Fruit fly (Drosophila melanogaster): ENCODE measurements around the gene CatB.

The CatB gene

dm6 chr2L:8683261-8684042, 21.9 kb upstream of the CatB start:
- TF ChIP-seq pad (GFP tag; optimal IDR thresholded peaks at IDR 0.05) (no peak), Mnt (GFP tag; optimal IDR thresholded peaks at IDR 0.05) (no peak), bab1 (GFP tag; optimal IDR thresholded peaks at IDR 0.05) (no peak), CG5204 (GFP tag; optimal IDR thresholded peaks at IDR 0.05) (no peak), CG1620 (GFP tag; optimal IDR thresholded peaks at IDR 0.05) (no peak), toe (GFP tag; optimal IDR thresholded peaks at IDR 0.05) (no peak), CG12768 (GFP tag; optimal IDR thresholded peaks at IDR 0.05) (no peak), cnc (optimal IDR thresholded peaks at IDR 0.05) (no peak), CG14711 (tag; optimal IDR thresholded peaks at IDR 0.05) (no peak), Clk (GFP tag; optimal IDR thresholded peaks at IDR 0.05) (no peak), Hr96 (GFP tag; optimal IDR thresholded peaks at IDR 0.05) (no peak), tj (GFP tag; optimal IDR thresholded peaks at IDR 0.05) (no peak), Crg-1 (GFP tag; optimal IDR thresholded peaks at IDR 0.05) (no peak), ovo (GFP tag; optimal IDR thresholded peaks at IDR 0.05) (no peak), kay (GFP tag; ENCODE audit: borderline replicate concordance) (no peak), cic (GFP tag; optimal IDR thresholded peaks at IDR 0.05) (no peak), CG7045 (GFP tag; optimal IDR thresholded peaks at IDR 0.05) (no peak), CG33017 (tag; optimal IDR thresholded peaks at IDR 0.05) (no peak), CG11617 (GFP tag; optimal IDR thresholded peaks at IDR 0.05) (no peak), CG7101 (tag; optimal IDR thresholded peaks at IDR 0.05) (no peak)

- TF ChIP-seq CG14711 (tag; optimal IDR thresholded peaks at IDR 0.05), result no peak
- TF ChIP-seq CG5204 (GFP tag; optimal IDR thresholded peaks at IDR 0.05), result no peak
- no peak for TF ChIP-seq Clk (GFP tag; optimal IDR thresholded peaks at IDR 0.05)
- no peak for TF ChIP-seq cnc (optimal IDR thresholded peaks at IDR 0.05)
- TF ChIP-seq Mnt (GFP tag; optimal IDR thresholded peaks at IDR 0.05), result no peak
- TF ChIP-seq ovo (GFP tag; optimal IDR thresholded peaks at IDR 0.05), result no peak
- no peak for TF ChIP-seq CG12768 (GFP tag; optimal IDR thresholded peaks at IDR 0.05)
- TF ChIP-seq toe (GFP tag; optimal IDR thresholded peaks at IDR 0.05), result no peak
Measured at dm6 chr2L:8684276-8684675, 21.1 kb upstream of the CatB start, which contains the start of gene CG9289. CG9289 (minus strand) TSS chr2L:8684376.

dm6 chr2L:8685668-8686306, 19.6 kb upstream of the CatB start, which contains the start of the genes PrBP and Trs23:
PrBP (minus strand) TSS chr2L:8685955.
Trs23 (plus strand) TSS chr2L:8686231.
- TF ChIP-seq kay (GFP tag; ENCODE audit: borderline replicate concordance) (peak; percentile 68), ovo (GFP tag; optimal IDR thresholded peaks at IDR 0.05) (no peak)

dm6 chr2L:8689853-8690252, 15.5 kb upstream of the CatB start:
- no peak for TF ChIP-seq CG11617 (GFP tag; optimal IDR thresholded peaks at IDR 0.05)

dm6 chr2L:8690382-8690781, 15.0 kb upstream of the CatB start:
- TF ChIP-seq ovo (GFP tag; optimal IDR thresholded peaks at IDR 0.05), result no peak
- no peak for TF ChIP-seq CG7045 (GFP tag; optimal IDR thresholded peaks at IDR 0.05)
- no peak for TF ChIP-seq CG14711 (tag; optimal IDR thresholded peaks at IDR 0.05)
- TF ChIP-seq Mnt (GFP tag; optimal IDR thresholded peaks at IDR 0.05), result no peak
- no peak for TF ChIP-seq Crg-1 (GFP tag; optimal IDR thresholded peaks at IDR 0.05)
- no peak for TF ChIP-seq tj (GFP tag; optimal IDR thresholded peaks at IDR 0.05)

- TF ChIP-seq tj (GFP tag; optimal IDR thresholded peaks at IDR 0.05), result no peak
- TF ChIP-seq Hr96 (GFP tag; optimal IDR thresholded peaks at IDR 0.05), result no peak
- TF ChIP-seq Mnt (GFP tag; optimal IDR thresholded peaks at IDR 0.05), result no peak
- no peak for TF ChIP-seq CG7101 (tag; optimal IDR thresholded peaks at IDR 0.05)
- peak in 1 of 2 experiments; percentile 33 for TF ChIP-seq cnc (optimal IDR thresholded peaks at IDR 0.05)
- no peak for TF ChIP-seq CG7045 (GFP tag; optimal IDR thresholded peaks at IDR 0.05)
- peak; percentile 45 for TF ChIP-seq cic (GFP tag; optimal IDR thresholded peaks at IDR 0.05)
Measured at dm6 chr2L:8690913-8691291, 14.5 kb upstream of the CatB start.

- TF ChIP-seq kay (GFP tag; ENCODE audit: borderline replicate concordance) (peak; percentile 98), cic (GFP tag; optimal IDR thresholded peaks at IDR 0.05) (no peak), ovo (GFP tag; optimal IDR thresholded peaks at IDR 0.05) (peak; percentile 45), tj (GFP tag; optimal IDR thresholded peaks at IDR 0.05) (peak; percentile 69), Hr96 (GFP tag; optimal IDR thresholded peaks at IDR 0.05) (peak; percentile 39), CG7045 (GFP tag; optimal IDR thresholded peaks at IDR 0.05) (peak; percentile 84), cnc (optimal IDR thresholded peaks at IDR 0.05) (no peak), Mnt (GFP tag; optimal IDR thresholded peaks at IDR 0.05) (peak; percentile 52), pad (GFP tag; optimal IDR thresholded peaks at IDR 0.05) (peak; percentile 72), CG1620 (GFP tag; optimal IDR thresholded peaks at IDR 0.05) (peak; percentile 53), CG11617 (GFP tag; optimal IDR thresholded peaks at IDR 0.05) (peak; percentile 88), CG14711 (tag; optimal IDR thresholded peaks at IDR 0.05) (peak; percentile 68), CG7101 (tag; optimal IDR thresholded peaks at IDR 0.05) (peak; percentile 87), Crg-1 (GFP tag; optimal IDR thresholded peaks at IDR 0.05) (no peak), toe (GFP tag; optimal IDR thresholded peaks at IDR 0.05) (peak; percentile 54), CG33017 (tag; optimal IDR thresholded peaks at IDR 0.05) (peak; percentile 84), CG12768 (GFP tag; optimal IDR thresholded peaks at IDR 0.05) (peak; percentile 60), bab1 (GFP tag; optimal IDR thresholded peaks at IDR 0.05) (peak; percentile 83), CG5204 (GFP tag; optimal IDR thresholded peaks at IDR 0.05) (no peak), Clk (GFP tag; optimal IDR thresholded peaks at IDR 0.05) (peak; percentile 37)
Measured at dm6 chr2L:8691292-8691975, 13.9 kb upstream of the CatB start.
